Worm (Caenorhabditis elegans) whole organism, dauer: ENCODE data around the gene W05H9.2.

Experiments
- unc-62 ChIP-seq: sonication (generic microtip); optimal IDR thresholded peaks from 2 replicates; lab custom pipeline; 2017; ENCODE audit warnings: missing biosample characterization, missing genetic modification reagents, missing genetic modification characterization

Gene W05H9.2

DNA sequence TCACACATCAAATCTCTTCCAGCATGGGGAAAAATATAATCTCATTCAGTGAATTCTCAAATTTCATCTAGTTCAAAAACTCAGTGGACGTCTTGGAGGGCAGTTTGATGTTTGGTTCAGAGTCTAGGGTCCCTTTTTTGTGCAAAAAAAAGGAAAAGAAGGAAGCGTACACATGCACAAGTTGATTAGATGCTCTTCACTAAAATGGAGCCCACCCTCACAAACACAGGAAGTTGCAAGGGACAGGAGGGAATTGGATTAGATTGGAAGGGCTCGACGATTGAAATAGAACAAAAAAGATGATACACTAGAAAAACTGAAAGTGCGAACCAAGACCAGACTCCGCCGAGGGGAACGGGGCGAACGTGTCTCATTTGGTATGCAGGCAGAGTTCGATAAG, 16.0 kb upstream of the W05H9.2 start:
- no peak for TF ChIP-seq unc-62

DNA sequence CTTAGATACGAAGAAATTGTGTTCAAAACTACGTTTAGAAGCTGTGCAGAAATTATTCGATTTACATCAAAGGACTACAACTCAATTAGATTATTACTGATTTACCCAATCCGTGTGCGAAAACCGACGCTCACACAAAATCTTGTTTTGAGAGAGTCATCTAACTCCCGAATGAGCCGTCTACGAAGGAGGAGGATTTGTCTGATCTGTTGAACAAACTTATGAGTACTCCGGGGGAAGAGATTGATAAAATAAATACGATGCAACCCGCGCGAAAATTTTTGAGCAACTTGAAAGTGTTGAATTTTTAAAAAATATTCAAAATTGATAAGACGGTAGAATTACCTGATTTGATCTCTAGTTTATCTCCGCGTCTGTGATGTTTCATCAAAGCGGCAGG, 15.5 kb upstream of the W05H9.2 start:
- TF ChIP-seq unc-62: no peak

DNA sequence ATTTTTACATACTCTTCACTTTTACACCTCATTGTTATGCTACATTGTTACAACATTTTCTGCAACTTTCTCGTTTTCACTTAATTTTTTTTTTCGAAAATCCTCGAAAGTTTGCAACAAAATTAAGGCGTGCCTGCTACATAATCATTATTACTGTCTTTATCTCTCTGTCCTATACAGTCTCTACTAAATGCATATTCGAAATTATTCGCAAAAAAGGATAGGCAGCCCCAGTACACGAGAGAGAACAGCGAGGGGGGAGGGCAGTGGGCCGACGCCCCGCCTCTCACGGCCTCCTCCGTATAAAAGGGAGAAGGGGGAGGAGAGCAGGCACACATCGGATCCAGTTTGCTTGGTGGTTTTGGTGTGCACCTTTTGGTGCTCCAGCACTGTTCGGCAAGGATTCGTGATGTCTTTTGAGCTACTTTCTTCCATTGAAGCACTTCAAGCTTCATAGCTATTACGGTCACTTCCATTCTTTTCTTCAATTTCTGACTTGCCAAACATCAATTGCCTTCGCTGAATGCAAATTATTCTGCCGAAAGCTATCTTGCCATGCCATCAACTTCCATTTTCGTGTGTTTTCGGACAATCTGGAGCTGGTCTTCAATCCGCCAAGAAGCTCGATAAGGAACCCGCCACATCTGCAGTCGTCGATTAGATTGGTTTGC, 14.8 kb upstream of the W05H9.2 start:
- TF ChIP-seq unc-62: no peak

DNA sequence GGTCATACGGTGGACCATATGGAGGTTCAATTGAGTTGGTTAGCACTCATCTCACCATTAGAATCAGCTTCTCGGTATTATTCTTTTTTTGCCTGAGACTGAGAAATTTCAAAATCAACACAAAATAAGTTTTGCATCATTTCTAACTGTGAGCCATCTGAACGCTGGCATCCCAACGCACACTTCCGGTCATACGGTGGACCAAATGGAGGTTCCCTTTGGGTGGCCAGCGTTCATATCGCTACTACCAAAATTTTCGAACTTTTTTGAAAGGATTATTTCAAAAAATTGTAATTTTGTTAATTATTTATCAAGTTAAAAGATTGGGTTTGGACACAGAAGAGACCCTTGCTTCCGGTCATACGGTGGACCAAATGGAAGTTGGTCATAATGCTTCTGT, 14.1 kb upstream of the W05H9.2 start:
- no peak for TF ChIP-seq unc-62

DNA sequence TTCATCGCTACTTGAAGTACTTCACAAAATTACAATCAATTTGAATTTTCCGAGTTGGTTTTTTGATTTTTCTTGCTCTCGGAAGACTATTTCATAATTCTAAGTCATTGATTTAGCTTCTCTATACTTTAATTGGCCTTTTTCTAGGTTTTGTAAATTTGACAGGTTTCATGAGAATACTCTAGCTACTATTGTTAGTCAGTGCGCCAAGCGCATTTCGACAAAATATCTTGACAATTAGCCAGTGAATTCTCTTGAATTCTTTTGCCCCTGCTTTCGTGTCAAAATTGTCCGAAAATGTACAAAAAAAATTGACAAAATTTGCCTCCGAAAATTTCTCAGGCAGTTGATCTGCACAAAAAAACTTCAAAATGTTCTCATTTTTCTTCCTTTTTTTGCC, 13.7 kb upstream of the W05H9.2 start:
- no peak for TF ChIP-seq unc-62

DNA sequence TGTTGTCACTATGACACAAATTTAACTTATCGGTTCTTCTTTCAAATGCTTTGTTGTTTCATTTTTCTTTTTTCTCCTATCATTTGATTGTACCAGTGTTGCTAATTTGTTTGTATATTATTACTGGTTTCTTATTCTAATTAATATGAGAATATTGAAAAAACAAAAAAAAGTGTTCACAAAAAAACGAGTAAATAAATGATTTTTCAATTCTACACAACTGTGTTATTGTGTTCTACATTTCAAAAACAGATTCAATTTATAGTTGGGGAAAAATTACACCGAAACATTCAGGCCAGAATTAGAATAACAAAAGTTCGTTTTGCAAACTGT, 13.3 kb upstream of the W05H9.2 start:
- TF ChIP-seq unc-62: no peak

DNA sequence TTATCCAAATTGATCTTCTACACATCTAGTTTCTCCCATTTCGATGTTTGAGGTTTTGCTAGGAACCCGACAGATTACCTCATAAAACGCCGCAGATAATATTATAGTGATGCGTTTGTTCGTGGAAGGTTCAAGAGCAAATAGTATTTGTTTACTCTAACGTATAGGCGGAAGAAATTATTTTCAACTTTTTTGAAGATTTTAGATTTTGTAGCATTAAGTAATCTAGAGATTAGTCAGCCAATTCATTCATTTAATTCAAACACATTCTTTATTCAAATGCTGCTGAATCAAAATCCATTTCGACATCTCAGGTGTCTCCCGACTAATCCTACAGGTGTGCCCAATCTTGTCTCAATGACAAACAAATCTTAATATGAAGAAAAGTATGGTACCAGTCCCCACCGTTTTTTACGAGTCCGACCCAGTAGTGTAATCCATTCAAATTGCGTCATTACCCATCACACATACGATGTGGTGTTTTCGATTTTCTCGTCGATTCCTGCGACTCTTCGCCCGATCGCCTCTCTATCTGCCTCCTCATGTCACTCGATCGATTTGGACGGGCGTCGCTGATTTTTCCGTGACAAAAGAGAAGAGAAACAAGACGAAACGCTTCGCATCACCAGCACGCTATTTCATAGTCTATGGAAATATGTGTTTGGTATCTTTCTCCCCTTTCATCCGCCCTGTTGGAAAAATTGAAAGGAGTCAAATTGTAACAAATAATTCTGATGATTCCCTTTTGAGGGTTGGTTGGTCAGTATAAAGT, 12.8 kb upstream of the W05H9.2 start:
- no peak for TF ChIP-seq unc-62

DNA sequence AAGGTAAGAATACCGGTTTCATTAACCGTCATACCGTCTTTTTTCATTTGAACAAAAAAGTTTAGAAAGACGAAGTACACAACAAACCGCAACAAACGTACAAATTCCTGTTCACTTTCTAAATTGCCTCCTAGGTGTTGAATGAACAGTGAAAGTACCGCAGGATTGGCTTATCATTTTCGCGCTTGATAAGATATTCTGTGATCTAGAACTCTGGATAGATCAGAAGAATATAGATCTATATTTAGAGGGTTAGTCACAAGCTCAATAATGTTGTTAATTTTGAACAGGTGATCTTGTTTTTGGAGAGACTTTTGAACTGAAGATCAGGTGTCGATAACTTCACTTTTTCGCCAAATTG, 12.2 kb upstream of the W05H9.2 start:
- TF ChIP-seq unc-62: no peak

DNA sequence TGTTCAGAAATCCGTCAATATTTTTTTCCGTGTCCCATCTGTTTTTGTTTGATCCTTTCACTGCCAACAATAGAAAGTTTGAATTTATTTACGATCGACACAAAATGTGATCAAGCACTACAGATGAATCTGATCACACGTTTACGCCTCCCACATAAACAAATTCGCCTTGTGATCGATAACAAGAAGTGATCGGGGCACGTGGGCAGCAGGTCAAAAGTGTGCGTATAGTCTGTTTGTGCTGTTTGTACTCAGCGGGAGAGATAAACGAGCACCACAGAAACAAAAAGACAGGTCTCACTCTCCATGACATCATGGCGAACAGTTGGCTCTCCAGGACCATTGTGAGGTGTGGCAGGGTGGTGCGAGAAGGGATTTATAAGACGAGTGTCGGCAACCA, 11.3 kb upstream of the W05H9.2 start:
- no peak for TF ChIP-seq unc-62

DNA sequence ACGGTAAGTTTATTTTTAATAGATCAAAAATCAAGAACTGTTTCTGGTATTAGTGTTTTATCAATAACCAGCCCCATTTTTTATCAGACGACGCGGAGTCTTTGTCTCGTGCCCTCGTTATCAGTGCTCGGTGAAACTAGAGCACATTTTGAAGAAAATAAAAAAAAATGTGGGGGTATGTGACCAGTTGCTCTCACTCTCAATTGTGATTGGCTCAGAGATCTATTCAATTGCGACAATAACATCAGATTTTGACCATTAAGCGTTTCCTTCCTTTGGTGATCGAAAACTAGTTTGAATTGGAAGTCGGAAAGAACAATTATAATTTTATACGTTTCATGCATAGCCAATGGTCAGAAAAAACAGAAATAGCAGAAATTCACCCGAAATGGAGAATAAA, 10.4 kb upstream of the W05H9.2 start:
- TF ChIP-seq unc-62: no peak

DNA sequence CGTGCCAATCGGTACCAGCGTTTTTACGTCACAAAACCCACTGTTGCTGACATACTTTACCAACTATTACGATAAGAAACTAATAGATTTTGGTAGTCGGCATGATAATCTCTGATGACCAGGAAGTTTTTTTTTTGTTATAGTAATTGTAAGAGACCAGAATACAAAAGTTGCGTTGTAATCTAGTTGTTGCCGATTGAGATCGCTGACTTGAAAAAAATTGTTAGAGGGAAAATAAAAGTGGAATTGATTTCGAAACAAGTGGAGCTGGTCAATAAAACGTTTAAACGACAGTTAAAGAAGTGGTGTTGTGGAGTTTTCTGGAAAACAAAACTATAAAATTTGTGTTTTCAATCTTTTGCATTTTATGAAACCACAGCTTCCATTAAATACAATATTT, 9.9 kb upstream of the W05H9.2 start:
- no peak for TF ChIP-seq unc-62

DNA sequence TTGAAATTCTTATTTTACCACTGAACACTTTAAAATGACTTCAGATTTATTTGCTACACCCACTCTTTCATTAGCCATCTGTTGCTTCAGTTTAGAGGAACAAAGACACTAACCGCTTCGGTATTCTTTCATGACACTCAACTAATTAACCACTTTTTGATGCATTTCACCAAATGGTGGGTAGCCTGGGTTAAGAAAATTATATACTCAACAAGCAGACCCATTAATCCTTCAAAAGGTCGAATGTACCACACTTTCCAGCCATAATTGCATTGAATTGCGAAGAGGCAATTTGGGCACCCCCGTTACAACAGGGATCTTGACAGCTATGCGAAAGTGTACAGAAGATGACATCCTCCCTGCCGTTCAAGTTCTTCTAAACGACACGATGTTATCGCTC, 8.4 kb upstream of the W05H9.2 start:
- TF ChIP-seq unc-62: no peak

DNA sequence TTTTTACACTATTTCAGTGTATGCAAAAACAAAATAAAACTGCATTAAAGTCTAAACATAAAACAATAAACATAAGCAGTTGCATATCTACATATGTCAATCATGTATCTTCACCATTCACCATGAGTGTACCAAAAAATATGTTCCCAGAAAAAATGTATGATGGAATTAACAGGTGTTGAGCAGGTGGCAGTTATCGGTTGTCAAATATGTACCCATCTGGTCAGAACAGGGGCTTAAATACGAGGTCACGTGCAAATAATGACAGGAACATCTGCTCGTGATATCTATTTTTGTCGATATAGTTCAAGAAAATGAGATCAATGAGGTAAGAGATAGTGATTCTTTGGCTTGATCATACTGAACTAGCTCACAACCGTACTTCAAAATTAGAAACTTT, 7.8 kb upstream of the W05H9.2 start:
- no peak for TF ChIP-seq unc-62

DNA sequence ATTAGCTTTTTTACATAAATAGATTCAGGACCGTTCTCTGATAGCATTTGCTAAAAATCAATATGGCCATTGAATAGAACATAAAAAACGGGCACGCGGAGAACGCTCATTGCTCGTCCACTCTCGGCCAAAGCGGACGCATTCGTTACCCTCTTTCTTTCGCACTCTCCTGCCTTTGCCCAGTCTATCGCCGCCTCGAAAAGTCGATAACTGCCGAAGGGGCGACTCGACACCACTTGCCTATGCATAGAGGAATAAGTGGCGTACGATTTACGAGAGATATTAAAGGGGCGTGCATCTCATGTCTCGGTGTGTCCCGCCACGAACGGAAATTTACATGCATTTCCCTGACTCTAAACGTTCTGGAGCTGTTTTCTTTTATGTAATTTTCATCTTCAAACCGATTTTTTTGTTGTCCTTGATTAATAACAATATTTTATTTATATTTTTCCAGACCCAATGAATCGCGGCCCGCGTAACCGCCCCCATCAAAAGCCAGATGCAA, 3.6 kb upstream of the W05H9.2 start, which contains the start of gene W05H9.4:
W05H9.4 (plus strand) TSS at position 455 of the 505 bp plus-strand sequence.
- no peak for TF ChIP-seq unc-62

DNA sequence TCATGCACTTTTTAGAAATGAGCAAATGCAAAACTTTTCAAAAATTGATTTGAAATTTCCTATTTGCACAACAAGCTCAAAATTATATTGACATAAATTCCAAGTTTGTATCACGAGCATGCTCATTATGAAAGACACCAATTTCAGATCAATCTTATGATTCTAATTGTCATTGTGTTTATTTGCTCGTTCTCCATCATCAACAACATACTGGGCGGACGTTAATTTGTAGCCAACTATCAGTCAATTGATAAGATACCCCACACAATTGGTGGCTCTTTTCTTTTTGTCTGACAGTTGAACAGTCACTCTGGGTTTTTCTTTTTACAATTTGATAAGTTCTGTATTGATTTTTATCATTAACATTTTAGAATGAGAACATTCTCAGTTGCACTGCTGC, 4.9 kb downstream of the W05H9.2 start, which contains the start of gene lro-1:
lro-1 (plus strand) TSS at position 372 of the 400 bp plus-strand sequence.
- no peak for TF ChIP-seq unc-62

DNA sequence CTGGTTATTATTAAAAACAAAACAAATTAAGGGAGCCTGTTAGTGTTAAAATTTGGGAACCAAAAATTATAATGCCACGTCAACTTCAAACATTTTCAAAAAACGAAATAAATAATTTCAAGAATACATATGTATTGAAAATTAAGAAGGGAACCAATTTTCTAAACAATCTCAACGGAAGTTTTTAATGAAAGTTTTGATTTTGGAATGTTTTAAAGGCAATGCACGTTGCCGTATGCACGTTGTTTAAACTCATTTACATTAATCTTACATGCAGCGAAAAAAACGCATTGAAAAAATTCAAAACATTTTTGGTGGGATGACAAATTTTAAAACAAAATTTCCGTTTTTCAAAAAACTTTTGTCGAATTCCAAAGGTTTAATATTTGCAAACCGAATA, 6.9 kb downstream of the W05H9.2 start:
- no peak for TF ChIP-seq unc-62

DNA sequence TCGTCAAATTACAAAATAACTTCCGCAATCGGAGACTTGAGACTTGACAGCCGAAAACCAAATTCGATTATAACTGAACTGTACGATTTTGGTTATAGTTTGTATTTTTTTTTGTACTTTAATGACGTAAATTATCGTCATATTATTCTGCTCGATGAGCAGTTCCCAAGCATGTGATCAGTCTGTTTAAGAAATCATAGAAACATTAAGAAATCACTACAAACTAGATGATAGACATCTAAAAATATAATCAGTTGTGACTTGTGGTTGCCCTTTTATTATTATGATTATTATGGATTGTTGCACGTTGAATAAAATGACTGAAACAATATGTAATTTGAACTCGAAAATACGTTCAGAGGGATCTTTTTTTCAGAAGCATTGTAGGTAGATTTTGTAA, 7.4 kb downstream of the W05H9.2 start:
- no peak for TF ChIP-seq unc-62

DNA sequence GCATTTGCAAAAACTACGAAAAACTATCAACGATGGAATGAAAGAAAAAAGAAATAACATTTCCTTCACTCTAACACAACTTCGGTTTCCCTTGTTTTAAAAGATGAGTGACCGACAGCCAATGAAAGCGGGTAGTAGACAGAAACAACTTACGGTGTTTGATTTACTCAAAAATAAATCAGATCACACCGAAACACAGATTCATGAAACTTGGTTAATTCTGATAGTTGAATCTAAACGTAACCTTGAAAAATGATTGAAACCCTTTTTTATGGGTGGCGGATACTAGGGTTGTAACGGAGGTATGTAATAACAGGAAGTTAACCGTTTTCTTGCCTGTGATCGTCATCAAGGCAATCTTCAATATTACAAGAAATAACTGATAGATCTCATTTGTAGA, 8.5 kb downstream of the W05H9.2 start:
- no peak for TF ChIP-seq unc-62
